Worm (Caenorhabditis elegans) whole organism, young adult: ENCODE data around the gene F26F2.11.

Experiments
- B0261.1 ChIP-seq: sonication (generic microtip); optimal IDR thresholded peaks from 2 replicates; lab custom pipeline; 2016; ENCODE audit warnings: mild to moderate bottlenecking, missing genetic modification characterization, moderate library complexity, missing compliant biosample characterization
- C17E4.6 ChIP-seq: fragments of 200-800 bp; sonication (Bioruptor generic); IDR thresholded peaks from 2 replicates; pipeline ENCODE4 v1.3.6; 2022; ENCODE audit warnings: missing genetic modification reagents, missing genetic modification characterization, missing compliant biosample characterization
- D2030.7 ChIP-seq: fragments of 200-800 bp; sonication (Bioruptor generic); IDR thresholded peaks from 2 replicates; pipeline ENCODE4 v1.3.6; 2022; ENCODE audit warnings: missing genetic modification reagents, missing genetic modification characterization, missing compliant biosample characterization
- F23B12.7 ChIP-seq: sonication (generic microtip); optimal IDR thresholded peaks from 2 replicates; lab custom pipeline; 2017; ENCODE audit warnings: missing genetic modification characterization, mild to moderate bottlenecking, missing compliant biosample characterization, antibody characterized with exemption, moderate library complexity; ENCODE audit not compliant: insufficient read depth
- F33H1.4 ChIP-seq: fragments of 200-800 bp; sonication (Bioruptor generic); IDR thresholded peaks from 2 replicates; pipeline ENCODE4 v1.3.6; 2022; ENCODE audit warnings: missing genetic modification reagents, missing genetic modification characterization, missing compliant biosample characterization
- F49E8.2 ChIP-seq: sonication (generic microtip); optimal IDR thresholded peaks from 3 replicates; lab custom pipeline; 2017; ENCODE audit warnings: missing genetic modification characterization, mild to moderate bottlenecking, missing compliant biosample characterization, antibody characterized with exemption, moderate library complexity; ENCODE audit not compliant: insufficient read depth
- K11D2.4 ChIP-seq: fragments of 200-800 bp; sonication (Bioruptor generic); IDR thresholded peaks from 2 replicates; pipeline ENCODE4 v1.3.6; 2022; ENCODE audit warnings: missing genetic modification reagents, missing genetic modification characterization, missing compliant biosample characterization
- Y53F4B.3 ChIP-seq: fragments of 200-800 bp; sonication (Bioruptor generic); IDR thresholded peaks from 2 replicates; pipeline ENCODE4 v1.3.6; 2022; ENCODE audit warnings: missing genetic modification reagents, missing genetic modification characterization, missing compliant biosample characterization
- Y53G8AR.9 ChIP-seq: fragments of 200-800 bp; sonication (Bioruptor generic); conservative IDR thresholded peaks from 2 replicates; pipeline ENCODE4 v1.3.6; 2022; ENCODE audit warnings: missing genetic modification reagents, missing genetic modification characterization, missing compliant biosample characterization
- Y67H2A.10 ChIP-seq: fragments of 200-800 bp; sonication (Bioruptor generic); conservative IDR thresholded peaks from 2 replicates; pipeline ENCODE4 v1.3.6; 2022; ENCODE audit warnings: missing genetic modification reagents, missing genetic modification characterization, missing compliant biosample characterization
- Y95B8A.8 ChIP-seq: fragments of 200-800 bp; sonication (Bioruptor generic); IDR thresholded peaks from 2 replicates; pipeline ENCODE4 v1.3.6; 2022; ENCODE audit warnings: missing genetic modification reagents, missing genetic modification characterization, missing compliant biosample characterization
- akir-1 ChIP-seq: fragments of 200-800 bp; sonication (Bioruptor generic); optimal IDR thresholded peaks from 2 replicates; lab custom pipeline; 2018; ENCODE audit warnings: mild to moderate bottlenecking, missing genetic modification characterization, moderate library complexity, missing compliant biosample characterization
- athp-1 ChIP-seq: sonication (generic microtip); optimal IDR thresholded peaks from 2 replicates; lab custom pipeline; 2017; ENCODE audit warnings: mild to moderate bottlenecking, missing genetic modification characterization, missing compliant biosample characterization
- attf-3 ChIP-seq: fragments of 200-800 bp; sonication (Bioruptor generic); conservative IDR thresholded peaks from 2 replicates; pipeline ENCODE4 v1.3.6; 2022; ENCODE audit warnings: missing genetic modification reagents, missing genetic modification characterization, missing compliant biosample characterization
- attf-6 ChIP-seq: fragments of 200-800 bp; sonication (Bioruptor generic); IDR thresholded peaks from 2 replicates; pipeline ENCODE4 v1.3.6; 2022; ENCODE audit warnings: missing genetic modification reagents, missing genetic modification characterization, missing compliant biosample characterization
- bed-2 ChIP-seq: fragments of 200-800 bp; sonication (Bioruptor generic); IDR thresholded peaks from 2 replicates; pipeline ENCODE4 v1.3.6; 2022; ENCODE audit warnings: missing genetic modification reagents, missing genetic modification characterization, missing compliant biosample characterization
- ceh-100 ChIP-seq: fragments of 200-800 bp; sonication (Bioruptor generic); IDR thresholded peaks from 2 replicates; pipeline ENCODE4 v1.3.6; 2022; ENCODE audit warnings: missing genetic modification reagents, missing genetic modification characterization, missing compliant biosample characterization
- ceh-40 ChIP-seq: fragments of 200-800 bp; sonication (Bioruptor generic); IDR thresholded peaks from 2 replicates; pipeline ENCODE4 v1.3.6; 2022; ENCODE audit warnings: missing genetic modification characterization, missing compliant biosample characterization
- chd-7 ChIP-seq: sonication (generic microtip); optimal IDR thresholded peaks from 2 replicates; lab custom pipeline; 2016; ENCODE audit warnings: mild to moderate bottlenecking, missing genetic modification characterization, moderate library complexity, missing compliant biosample characterization
- egl-18 ChIP-seq: fragments of 200-800 bp; sonication (Bioruptor generic); IDR thresholded peaks from 2 replicates; pipeline ENCODE4 v1.3.6; 2022; ENCODE audit warnings: missing genetic modification reagents, missing genetic modification characterization, missing compliant biosample characterization
- gei-17 ChIP-seq: fragments of 200-800 bp; sonication (Bioruptor generic); optimal IDR thresholded peaks from 2 replicates; lab custom pipeline; 2018; ENCODE audit warnings: mild to moderate bottlenecking, missing genetic modification characterization, missing compliant biosample characterization
- hlh-12 ChIP-seq: sonication (generic microtip); optimal IDR thresholded peaks from 2 replicates; lab custom pipeline; 2016; ENCODE audit warnings: missing genetic modification characterization, missing compliant biosample characterization
- hmg-1.2 ChIP-seq: fragments of 200-800 bp; sonication (Bioruptor generic); IDR thresholded peaks from 2 replicates; pipeline ENCODE4 v1.3.6; 2022; ENCODE audit warnings: missing genetic modification reagents, missing genetic modification characterization, missing compliant biosample characterization
- hmg-20 ChIP-seq: fragments of 200-800 bp; sonication (Bioruptor generic); IDR thresholded peaks from 2 replicates; pipeline ENCODE4 v1.3.6; 2022; ENCODE audit warnings: missing genetic modification reagents, missing genetic modification characterization, missing compliant biosample characterization
- lag-1 ChIP-seq: fragments of 200-800 bp; sonication (Bioruptor generic); IDR thresholded peaks from 2 replicates; pipeline ENCODE4 v1.3.6; 2022; ENCODE audit warnings: missing genetic modification reagents, missing genetic modification characterization, missing compliant biosample characterization
- lin-26 ChIP-seq: fragments of 200-800 bp; sonication (Bioruptor generic); IDR thresholded peaks from 2 replicates; pipeline ENCODE4 v1.3.6; 2022; ENCODE audit warnings: missing genetic modification reagents, missing genetic modification characterization, missing compliant biosample characterization
- lin-40 ChIP-seq: sonication (generic microtip); optimal IDR thresholded peaks from 2 replicates; lab custom pipeline; 2016; ENCODE audit warnings: missing genetic modification characterization, mild to moderate bottlenecking, missing compliant biosample characterization, missing genotype, missing genetic modification reagents
- lin-54 ChIP-seq: fragments of 200-800 bp; sonication (Bioruptor generic); optimal IDR thresholded peaks from 2 replicates; lab custom pipeline; 2018; ENCODE audit warnings: mild to moderate bottlenecking, missing genetic modification characterization, missing compliant biosample characterization
- lir-1 ChIP-seq: fragments of 200-800 bp; sonication (Bioruptor generic); conservative IDR thresholded peaks from 2 replicates; pipeline ENCODE4 v1.3.6; 2022; ENCODE audit warnings: missing genetic modification reagents, missing genetic modification characterization, missing compliant biosample characterization
- lsy-27 ChIP-seq: sonication (generic microtip); optimal IDR thresholded peaks from 2 replicates; lab custom pipeline; 2017; ENCODE audit warnings: missing genetic modification characterization, mild to moderate bottlenecking, missing compliant biosample characterization, antibody characterized with exemption, missing genotype, borderline replicate concordance; ENCODE audit not compliant: insufficient read depth
- madf-6 ChIP-seq: fragments of 200-800 bp; sonication (Bioruptor generic); IDR thresholded peaks from 2 replicates; pipeline ENCODE4 v1.3.6; 2022; ENCODE audit warnings: missing genetic modification reagents, missing genetic modification characterization, missing compliant biosample characterization
- mes-4 ChIP-seq: sonication (generic microtip); optimal IDR thresholded peaks from 2 replicates; lab custom pipeline; 2016; ENCODE audit warnings: missing genotype, missing genetic modification characterization, missing compliant biosample characterization
- nfya-2 ChIP-seq: fragments of 200-800 bp; sonication (Bioruptor generic); IDR thresholded peaks from 2 replicates; pipeline ENCODE4 v1.3.6; 2022; ENCODE audit warnings: missing genetic modification reagents, missing genetic modification characterization, missing compliant biosample characterization
- nhr-120 ChIP-seq: fragments of 200-800 bp; sonication (Bioruptor generic); IDR thresholded peaks from 2 replicates; pipeline ENCODE4 v1.3.6; 2022; ENCODE audit warnings: missing genetic modification characterization, missing compliant biosample characterization
- nhr-80 ChIP-seq: sonication (generic microtip); optimal IDR thresholded peaks from 2 replicates; lab custom pipeline; 2016; ENCODE audit warnings: missing genetic modification characterization, missing compliant biosample characterization
- rec-8 ChIP-seq, 2 experiments: sonication (generic microtip); optimal IDR thresholded peaks; 2 replicates each; lab custom pipeline; 2016; ENCODE audit warnings: mild to moderate bottlenecking in 2 of 2, missing genetic modification characterization in 2 of 2, missing genetic modification reagents in 2 of 2, missing genotype in 2 of 2, missing biosample characterization in 1 of 2, missing compliant biosample characterization in 1 of 2, moderate library complexity in 1 of 2
- repo-1 ChIP-seq: sonication (generic microtip); optimal IDR thresholded peaks from 2 replicates; lab custom pipeline; 2017; ENCODE audit warnings: mild to moderate bottlenecking, missing genetic modification characterization, missing compliant biosample characterization
- snpc-1.3 ChIP-seq: sonication (generic microtip); optimal IDR thresholded peaks from 2 replicates; lab custom pipeline; 2017; ENCODE audit warnings: missing genetic modification characterization, mild to moderate bottlenecking, missing compliant biosample characterization, antibody characterized with exemption, moderate library complexity, missing genotype, missing genetic modification reagents; ENCODE audit not compliant: insufficient read depth
- snpc-3.4 ChIP-seq: sonication (generic microtip); optimal IDR thresholded peaks from 2 replicates; lab custom pipeline; 2017; ENCODE audit warnings: missing genetic modification characterization, mild to moderate bottlenecking, missing compliant biosample characterization, antibody characterized with exemption, moderate library complexity, missing genotype, missing genetic modification reagents
- sptf-2 ChIP-seq: fragments of 200-800 bp; sonication (Bioruptor generic); optimal IDR thresholded peaks from 2 replicates; lab custom pipeline; 2018; ENCODE audit warnings: mild to moderate bottlenecking, missing genetic modification characterization, missing compliant biosample characterization
- unc-130 ChIP-seq: sonication (generic microtip); optimal IDR thresholded peaks from 2 replicates; lab custom pipeline; 2016; ENCODE audit warnings: missing genetic modification reagents, missing genetic modification characterization, missing compliant biosample characterization
- unc-62 ChIP-seq: fragments of 150-350 bp; optimal IDR thresholded peaks from 2 replicates; lab custom pipeline; 2014; ENCODE audit warnings: missing biosample characterization, missing genetic modification reagents, missing genetic modification characterization
- ztf-28 ChIP-seq: fragments of 200-800 bp; sonication (Bioruptor generic); IDR thresholded peaks from 2 replicates; pipeline ENCODE4 v1.3.6; 2022; ENCODE audit warnings: missing genetic modification reagents, missing genetic modification characterization, missing compliant biosample characterization

The F26F2.11 gene

DNA sequence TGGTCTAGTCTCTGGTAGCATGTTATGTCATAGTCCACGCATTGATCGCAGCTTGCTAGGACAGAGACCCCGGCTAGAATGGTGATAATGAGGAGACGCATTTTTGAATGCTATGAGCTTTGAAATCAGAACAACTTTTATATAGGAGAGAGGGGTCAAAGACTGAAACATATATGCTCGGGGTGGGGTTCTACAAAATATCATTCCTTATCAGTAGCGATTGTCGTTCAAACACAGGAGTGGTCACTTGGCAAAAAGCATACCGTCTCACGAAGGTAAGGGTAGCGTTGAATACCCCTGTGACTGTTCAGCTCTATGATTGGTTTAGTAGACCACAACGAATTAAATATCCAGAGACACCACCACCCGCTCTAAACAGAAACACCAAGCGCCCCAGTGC lies 1.5 kb upstream of the F26F2.11 start, which contains the start of gene F46B3.1:
Gene F46B3.1, minus strand, starts transcription at position 101 of the 400 bp plus-strand sequence.
- no peak for TF ChIP-seq lir-1 (GFP tag; lab: Robert Waterston, UW)
- TF ChIP-seq attf-6 (GFP tag; lab: Robert Waterston, UW): no peak
- TF ChIP-seq K11D2.4 (GFP tag; lab: Robert Waterston, UW): no peak

DNA sequence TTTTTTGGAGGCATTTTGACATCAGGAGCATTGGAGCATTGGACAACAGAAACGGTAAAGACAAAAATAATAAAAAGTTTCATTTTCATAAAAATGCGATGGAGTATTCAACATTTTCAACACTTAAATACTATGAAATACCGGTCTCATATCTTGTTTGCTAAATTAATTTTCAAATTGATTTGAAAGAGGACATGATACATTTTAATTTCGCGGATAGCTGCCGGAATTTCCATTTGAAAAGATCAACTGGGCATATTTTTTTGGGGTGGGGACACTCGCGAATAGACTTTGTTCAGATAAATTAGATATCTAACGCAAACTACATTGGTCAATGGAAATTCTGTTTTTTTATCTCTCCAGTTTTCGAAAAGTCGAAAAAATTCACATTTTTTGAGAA lies 807 bp downstream of the F26F2.11 start, which contains the start of gene F26F2.10:
Gene F26F2.10, minus strand, starts transcription at position 101 of the 400 bp plus-strand sequence.
- TF ChIP-seq lag-1 (GFP tag; lab: Robert Waterston, UW): no peak
- no peak for TF ChIP-seq Y67H2A.10 (GFP tag; lab: Robert Waterston, UW)
- no peak for TF ChIP-seq nhr-120 (GFP tag; lab: Robert Waterston, UW)
- no peak for TF ChIP-seq D2030.7 (GFP tag; lab: Robert Waterston, UW)
- no peak for TF ChIP-seq mes-4
- no peak for TF ChIP-seq nfya-2 (GFP tag; lab: Robert Waterston, UW)
- TF ChIP-seq unc-62 (GFP tag; lab: Kevin White, UChicago): no peak

- TF ChIP-seq lin-40 (tag; lab: Kevin White, UChicago) (peak; percentile 90), lin-26 (GFP tag; lab: Robert Waterston, UW) (no peak), K11D2.4 (GFP tag; lab: Robert Waterston, UW) (peak; percentile 79), egl-18 (no peak), unc-62 (GFP tag; lab: Kevin White, UChicago) (no peak), B0261.1 (tag; lab: Kevin White, UChicago) (peak; percentile 25), ceh-40 (GFP tag; lab: Robert Waterston, UW) (no peak), nhr-80 (peak; percentile 80), Y53G8AR.9 (peak; percentile 88), nhr-120 (GFP tag; lab: Robert Waterston, UW) (no peak), unc-130 (peak; percentile 65), F33H1.4 (GFP tag; lab: Robert Waterston, UW) (peak; percentile 95), hlh-12 (tag; lab: Kevin White, UChicago) (no peak), gei-17 (GFP tag; lab: Kevin White, UChicago) (peak; percentile 41), athp-1 (tag; lab: Kevin White, UChicago) (peak; percentile 85), chd-7 (tag; lab: Kevin White, UChicago) (peak; percentile 34), hmg-1.2 (GFP tag; lab: Robert Waterston, UW) (peak; percentile 71), snpc-1.3 (tag; lab: Kevin White, UChicago) (peak; percentile 44), Y95B8A.8 (GFP tag; lab: Robert Waterston, UW) (peak; percentile 82; the same call in 1 of the 2 replicates), bed-2 (GFP tag; lab: Robert Waterston, UW) (no peak), ztf-28 (GFP tag; lab: Robert Waterston, UW) (no peak), C17E4.6 (GFP tag; lab: Robert Waterston, UW) (peak; percentile 50; the same call in 1 of the 2 replicates), F49E8.2 (tag; lab: Kevin White, UChicago) (no peak), Y53F4B.3 (GFP tag; lab: Robert Waterston, UW) (no peak), repo-1 (tag; lab: Kevin White, UChicago) (peak; percentile 89), ceh-100 (GFP tag; lab: Robert Waterston, UW) (no peak), F23B12.7 (tag; lab: Kevin White, UChicago) (peak; percentile 44), hmg-20 (GFP tag; lab: Robert Waterston, UW) (peak; percentile 79), lsy-27 (tag; lab: Kevin White, UChicago) (no peak), sptf-2 (peak; percentile 37), lin-54 (GFP tag; lab: Kevin White, UChicago) (peak; percentile 88), nfya-2 (GFP tag; lab: Robert Waterston, UW) (no peak), D2030.7 (GFP tag; lab: Robert Waterston, UW) (peak; percentile 91), attf-3 (GFP tag; lab: Robert Waterston, UW) (peak; percentile 58), madf-6 (GFP tag; lab: Robert Waterston, UW) (peak; percentile 99), rec-8 (tag; optimal IDR thresholded peaks at IDR 0.05; lab: Kevin White, UChicago) (no peak), snpc-3.4 (tag; lab: Kevin White, UChicago) (peak; percentile 50), akir-1 (GFP tag; lab: Kevin White, UChicago) (no peak)
Observed at ce11 chrV:20580511-20581040, 15.0 kb downstream of the F26F2.11 start, which contains the start of gene F26F2.7. F26F2.7 (plus strand) TSS chrV:20580990.
